Worm (Caenorhabditis elegans) whole organism, L4 larva: ENCODE measurements around the gene C01G10.7.

ENCODE experiments used
- R02D3.7 ChIP-seq: fragments of 150-350 bp; sonication (generic microtip); optimal IDR thresholded peaks from 3 replicates; lab custom pipeline; 2014; ENCODE audit warnings: missing biosample characterization, missing genetic modification characterization
- daf-12 ChIP-seq: fragments of 150-350 bp; optimal IDR thresholded peaks from 2 replicates; lab custom pipeline; 2014; ENCODE audit warnings: missing biosample characterization, missing genetic modification reagents, missing genetic modification characterization
- rbr-2 ChIP-seq: sonication (generic microtip); optimal IDR thresholded peaks from 2 replicates; lab custom pipeline; 2016; ENCODE audit warnings: missing genotype, missing genetic modification characterization, missing compliant biosample characterization
- snpc-4 ChIP-seq: fragments of 150-350 bp; optimal IDR thresholded peaks from 2 replicates; lab custom pipeline; 2014; ENCODE audit warnings: missing biosample characterization, missing genetic modification characterization

- no peak for TF ChIP-seq rbr-2 (tag; lab: Kevin White, UChicago)
- TF ChIP-seq R02D3.7 (tag; lab: Kevin White, UChicago): no peak
- TF ChIP-seq snpc-4: no peak
- no peak for TF ChIP-seq daf-12
Observed at ce11 chrV:15092666-15093065, 7.1 kb downstream of the C01G10.7 start, which contains the start of gene txt-12.
